Fruit fly (Drosophila melanogaster): ENCODE results near the gene CG7394.

The CG7394 gene

DNA sequence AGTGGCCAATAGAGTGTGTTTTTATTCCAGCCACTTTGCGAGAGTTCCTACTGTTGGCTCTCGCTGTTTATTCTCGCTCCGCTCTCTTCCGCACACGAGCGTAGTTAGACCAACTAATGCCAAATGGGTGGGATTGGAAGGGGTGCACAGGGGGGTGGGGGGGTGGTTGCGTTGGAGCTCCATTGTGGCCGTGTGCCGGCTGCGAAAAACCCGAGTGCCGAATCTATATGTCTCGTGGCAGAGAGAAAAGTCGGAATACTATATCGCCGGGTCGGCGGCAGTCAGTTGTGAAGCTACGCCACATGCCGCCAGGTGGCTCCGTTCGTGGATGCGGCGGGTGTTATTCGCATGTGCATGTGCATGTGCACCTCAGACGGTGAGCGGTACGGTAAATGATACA is 39.3 kb downstream of the CG7394 start (continued):
- TF ChIP-seq chif (GFP tag; optimal IDR thresholded peaks at IDR 0.05) (no peak), CG3407 (GFP tag; optimal IDR thresholded peaks at IDR 0.05) (no peak), Dbx (GFP tag; IDR thresholded peaks at IDR 0.05) (0 out of 3 replicates have a peak, but pooled peaks have one; percentile 11), CG34422 (GFP tag; IDR thresholded peaks at IDR 0.05) (peak; percentile 28; the same call in 1 of the 3 replicates), Asciz (GFP tag; optimal IDR thresholded peaks at IDR 0.05) (no peak), CG32767 (GFP tag; IDR thresholded peaks at IDR 0.05) (0 out of 2 replicates have a peak, but pooled peaks have one; percentile 12), CG8924 (tag; optimal IDR thresholded peaks at IDR 0.05) (no peak), Sox102F (GFP tag; optimal IDR thresholded peaks at IDR 0.05) (no peak), HLH3B (GFP tag; IDR thresholded peaks at IDR 0.05) (no peak), vfl (GFP tag; optimal IDR thresholded peaks at IDR 0.05) (no peak), Deaf1 (tag; optimal IDR thresholded peaks at IDR 0.05) (peak; percentile 85), Eip74EF (GFP tag; optimal IDR thresholded peaks at IDR 0.05) (no peak), CG11093 (GFP tag; IDR thresholded peaks at IDR 0.05) (no peak), ken (GFP tag; IDR thresholded peaks at IDR 0.05) (no peak), CG5245 (GFP tag; optimal IDR thresholded peaks at IDR 0.05) (no peak), CG13894 (tag; optimal IDR thresholded peaks at IDR 0.05) (peak; percentile 84)

DNA sequence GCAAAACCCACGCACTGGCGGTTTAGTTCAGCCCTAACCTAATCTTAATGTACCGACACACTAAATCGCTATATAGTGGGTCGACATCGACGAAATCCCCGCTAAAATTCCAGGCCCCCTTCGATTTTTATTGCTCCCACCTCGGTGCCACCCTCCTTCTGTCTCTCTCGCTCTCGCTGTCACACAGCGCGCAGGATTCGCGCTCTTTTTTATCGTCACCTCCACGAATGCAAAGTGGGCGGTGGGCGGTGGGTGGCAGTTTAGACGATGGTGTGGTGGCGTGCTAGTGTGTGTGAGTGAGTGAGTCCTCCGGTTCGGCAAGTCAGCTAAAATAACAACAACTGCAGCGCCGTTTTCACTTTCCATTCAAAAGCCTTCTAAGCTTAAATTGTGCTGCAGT is 40.2 kb downstream of the CG7394 start:
- TF ChIP-seq Deaf1 (tag; optimal IDR thresholded peaks at IDR 0.05) (peak; percentile 56), odd (GFP tag; optimal IDR thresholded peaks at IDR 0.05) (no peak), CG12071 (GFP tag; optimal IDR thresholded peaks at IDR 0.05) (peak; percentile 4), onecut (GFP tag; IDR thresholded peaks at IDR 0.05) (peak; percentile 34; the same call in 1 of the 2 replicates), CG1832 (GFP tag; optimal IDR thresholded peaks at IDR 0.05) (peak; percentile 12), br (optimal IDR thresholded peaks at IDR 0.05) (no peak), HHEX (GFP tag; optimal IDR thresholded peaks at IDR 0.05) (no peak), CG13894 (tag; optimal IDR thresholded peaks at IDR 0.05) (peak; percentile 36)

DNA sequence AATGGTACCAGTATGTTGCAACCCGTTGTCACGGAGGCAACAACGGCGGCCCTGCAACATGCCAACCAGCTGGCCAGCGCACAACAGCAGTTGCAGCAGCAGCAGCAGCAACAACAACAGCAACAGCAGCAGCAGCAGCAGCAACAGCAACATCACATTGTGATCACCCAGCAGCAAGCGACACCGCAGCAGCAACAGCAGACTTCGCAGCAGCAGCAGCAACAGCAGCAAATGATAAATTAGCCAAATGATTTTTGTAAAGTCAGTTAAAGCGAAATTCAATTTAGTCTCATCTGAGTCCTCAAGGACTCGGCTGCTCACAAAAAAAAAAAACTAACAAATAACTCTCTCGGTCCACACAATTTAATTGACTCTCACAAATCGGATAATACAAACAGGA is 42.4 kb downstream of the CG7394 start:
- TF ChIP-seq br (optimal IDR thresholded peaks at IDR 0.05) (no peak), Dfd (GFP tag; optimal IDR thresholded peaks at IDR 0.05) (peak in 1 of 2 experiments; percentile 83), cas (GFP tag; IDR thresholded peaks at IDR 0.05) (no peak), CG10267 (tag; optimal IDR thresholded peaks at IDR 0.05) (no peak)

DNA sequence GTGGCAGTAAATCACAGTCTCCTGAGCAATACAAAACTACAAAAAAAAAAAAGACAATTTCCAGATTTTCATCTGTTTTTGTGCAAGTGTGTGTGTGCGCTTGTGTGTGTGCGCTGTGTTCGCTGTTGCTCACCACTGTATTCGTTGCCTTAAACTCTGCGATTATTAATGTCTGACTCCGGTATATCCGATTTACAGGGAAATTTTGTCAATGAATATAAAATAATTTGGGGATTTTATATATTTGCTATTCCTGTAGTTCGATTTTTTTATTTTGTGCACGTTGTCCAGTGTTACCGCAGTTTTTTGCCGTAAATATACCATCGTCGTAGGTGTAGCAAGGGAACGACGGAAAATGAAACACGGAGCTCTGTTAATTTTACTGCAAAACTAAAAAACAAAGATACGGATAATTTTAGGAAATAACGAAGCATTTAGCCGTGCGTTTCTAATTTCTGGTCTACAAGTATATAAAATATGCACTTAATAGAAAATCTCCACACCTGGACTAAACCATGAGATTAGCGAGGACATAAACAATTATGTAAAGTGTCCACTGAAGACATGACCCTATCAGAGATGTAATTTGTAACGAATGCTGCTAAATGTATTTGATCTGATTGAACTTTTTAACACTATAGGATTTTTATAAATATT is 47.5 kb downstream of the CG7394 start, which contains the start of gene Duba:
Duba (minus strand) TSS at position 313 of the 657 bp plus-strand sequence.
- TF ChIP-seq abd-A (tag; optimal IDR thresholded peaks at IDR 0.05) (no peak), cas (GFP tag; IDR thresholded peaks at IDR 0.05) (no peak), Ssrp (tag; optimal IDR thresholded peaks at IDR 0.05) (no peak), Hmr (GFP tag; optimal IDR thresholded peaks at IDR 0.05) (peak; percentile 2), CG12236 (GFP tag; optimal IDR thresholded peaks at IDR 0.05) (no peak), Dll (GFP tag; IDR thresholded peaks at IDR 0.05; ENCODE audit: partially characterized antibody) (no peak), Abd-B (GFP tag; optimal IDR thresholded peaks at IDR 0.05) (peak; percentile 47), CG1024 (GFP tag; IDR thresholded peaks at IDR 0.05) (peak; percentile 59; the same call in 1 of the 2 replicates), CG31441 (GFP tag; IDR thresholded peaks at IDR 0.05) (no peak), CG13287 (GFP tag; IDR thresholded peaks at IDR 0.05; ENCODE audit: partially characterized antibody) (peak; percentile 15; the same call in 1 of the 2 replicates), Ets65A (GFP tag) (peak; percentile 40), vvl (GFP tag; IDR thresholded peaks at IDR 0.05) (peak; percentile 41; the same call in 1 of the 2 replicates), CG17802 (tag; optimal IDR thresholded peaks at IDR 0.05) (peak; percentile 72), croc (GFP tag; conservative IDR thresholded peaks at IDR 0.05) (no peak), Sry-δ (GFP tag; optimal IDR thresholded peaks at IDR 0.05) (peak; percentile 46), Taf1 (GFP tag; IDR thresholded peaks at IDR 0.05) (no peak), Nf-YC (tag; optimal IDR thresholded peaks at IDR 0.05) (no peak), Meics (GFP tag; optimal IDR thresholded peaks at IDR 0.05) (peak; percentile 98), Dfd (GFP tag; optimal IDR thresholded peaks at IDR 0.05) (peak in 1 of 2 experiments; percentile 31), stwl (tag; optimal IDR thresholded peaks at IDR 0.05) (peak; percentile 99), gfzf (GFP tag; optimal IDR thresholded peaks at IDR 0.05) (peak; percentile 86), CG4617 (GFP tag; optimal IDR thresholded peaks at IDR 0.05; ENCODE audit: borderline replicate concordance) (peak; percentile 97)

Data from whole organism, embryonic.